Fruit fly (Drosophila melanogaster) whole organism, embryonic: Measurements from ENCODE around the gene CG11598.
A peak's percentile ranks its signal among the peaks of the same experiment; 100 is the strongest.

ENCODE experiments used
- Antp ChIP-seq: fragments of 200-800 bp; sonication (Bioruptor generic); optimal IDR thresholded peaks from 3 replicates; lab custom pipeline; 2016; ENCODE audit warnings: missing biosample characterization, missing genetic modification characterization
- CG2120 ChIP-seq: fragments of 200-800 bp; sonication (Bioruptor generic); optimal IDR thresholded peaks from 3 replicates; lab custom pipeline; 2016; ENCODE audit warnings: missing biosample characterization, missing genetic modification characterization
- Dref ChIP-seq: fragments of 200-800 bp; sonication (Bioruptor generic); IDR thresholded peaks from 2 replicates; pipeline ENCODE4 v1.3.6; 2022; ENCODE audit warnings: missing biosample characterization, missing genetic modification characterization
- E2f1 ChIP-seq: fragments of 200-800 bp; sonication (Bioruptor generic); IDR thresholded peaks from 2 replicates; pipeline ENCODE4 v1.3.6; 2022; ENCODE audit warnings: missing biosample characterization, missing genetic modification characterization
- Hey ChIP-seq: fragments of 200-800 bp; sonication (Bioruptor generic); optimal IDR thresholded peaks from 3 replicates; lab custom pipeline; 2018; ENCODE audit warnings: missing biosample characterization, mild to moderate bottlenecking, missing genetic modification characterization
- Poxn ChIP-seq: fragments of 200-800 bp; sonication (Bioruptor generic); IDR thresholded peaks from 2 replicates; pipeline ENCODE4 v1.3.6; 2022; ENCODE audit warnings: missing biosample characterization, missing genetic modification characterization
- chn ChIP-seq: fragments of 200-800 bp; sonication (Bioruptor generic); optimal IDR thresholded peaks from 2 replicates; lab custom pipeline; 2016; ENCODE audit warnings: missing biosample characterization, missing genetic modification characterization
- hb ChIP-seq: fragments of 200-800 bp; sonication (Bioruptor generic); IDR thresholded peaks from 3 replicates; pipeline ENCODE4 v1.3.6; 2022; ENCODE audit warnings: missing biosample characterization, missing genetic modification characterization; ENCODE audit not compliant: partially characterized antibody
- lov ChIP-seq, 2 experiments: fragments of 200-800 bp in 1 of 2; fragments of >200 bp in 1 of 2; sonication (Bioruptor generic) in 1 of 2; IDR thresholded peaks in 1 of 2; optimal IDR thresholded peaks in 1 of 2; 2 replicates in 1 of 2; 3 replicates in 1 of 2; pipeline versions ENCODE4 v1.3.6 to Lab custom; 2017 to 2022; ENCODE audit warnings: missing biosample characterization in 1 of 2, missing genetic modification characterization in 1 of 2
- odd ChIP-seq: fragments of 200-800 bp; sonication (Bioruptor generic); optimal IDR thresholded peaks from 2 replicates; lab custom pipeline; 2017; ENCODE audit warnings: missing biosample characterization, mild to moderate bottlenecking, missing genetic modification characterization
- psq ChIP-seq: fragments of 200-800 bp; sonication (Bioruptor generic); optimal IDR thresholded peaks from 2 replicates; lab custom pipeline; 2017; ENCODE audit warnings: missing biosample characterization, missing genetic modification characterization
- sc ChIP-seq, 3 experiments: fragments of >200 bp in 2 of 3; fragments of 200-800 bp in 1 of 3; sonication (Bioruptor generic) in 1 of 3; optimal IDR thresholded peaks; 2 replicates in 2 of 3; 3 replicates in 1 of 3; lab custom pipeline; 2017; ENCODE audit warnings: mild to moderate bottlenecking in 1 of 3, missing biosample characterization in 1 of 3, missing genetic modification characterization in 1 of 3, missing genetic modification reagents in 1 of 3
- shn ChIP-seq: fragments of 200-800 bp; sonication (Bioruptor generic); optimal IDR thresholded peaks from 3 replicates; lab custom pipeline; 2016; ENCODE audit warnings: missing biosample characterization, missing genetic modification characterization
- vvl ChIP-seq: fragments of 200-800 bp; sonication (Bioruptor generic); IDR thresholded peaks from 2 replicates; pipeline ENCODE4 v1.3.6; 2022; ENCODE audit warnings: missing biosample characterization, missing genetic modification characterization

DNA sequence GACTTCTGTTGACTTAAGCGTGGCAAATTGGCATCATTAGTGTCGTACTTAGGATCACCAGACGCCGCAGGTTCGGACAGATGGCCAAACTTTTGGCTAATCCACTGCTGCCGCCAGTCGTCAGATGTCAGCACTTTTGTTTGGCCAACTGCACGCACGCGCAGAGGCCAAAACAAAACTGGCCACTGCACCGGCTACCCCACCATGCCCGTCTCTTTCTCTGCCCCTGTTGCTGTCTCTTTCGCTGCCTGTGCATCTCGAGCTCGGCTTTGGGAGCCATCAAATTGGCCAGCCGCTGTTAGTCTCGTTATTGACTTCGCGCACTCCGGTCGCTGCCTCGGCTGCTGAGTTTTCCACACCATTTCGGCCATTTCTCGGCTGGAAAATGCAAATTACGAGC is 27.8 kb downstream of the CG11598 start, which contains the start of gene CG14395:
- no peak for TF ChIP-seq sc (optimal IDR thresholded peaks at IDR 0.05; lab: Kevin White, UChicago)
- TF ChIP-seq sc (GFP tag; optimal IDR thresholded peaks at IDR 0.05; lab: Kevin White, UChicago), result no peak
- TF ChIP-seq Antp (GFP tag; lab: Kevin White, UChicago), result no peak
- TF ChIP-seq Dref (GFP tag; lab: Robert Waterston, UW), result no peak
- no peak for TF ChIP-seq E2f1 (GFP tag; lab: Robert Waterston, UW)
- TF ChIP-seq hb (GFP tag; lab: Robert Waterston, UW), result no peak
- TF ChIP-seq odd, result no peak
- TF ChIP-seq chn (GFP tag; lab: Kevin White, UChicago), result no peak
- no peak for TF ChIP-seq Poxn (GFP tag; lab: Robert Waterston, UW)
- no peak for TF ChIP-seq shn (GFP tag; lab: Kevin White, UChicago)
- TF ChIP-seq lov (optimal IDR thresholded peaks at IDR 0.05; lab: Kevin White, UChicago), result no peak
- TF ChIP-seq lov (GFP tag; IDR thresholded peaks at IDR 0.05; lab: Robert Waterston, UW), result no peak
- no peak for TF ChIP-seq psq
- TF ChIP-seq CG2120 (GFP tag; lab: Kevin White, UChicago), result no peak
- TF ChIP-seq Hey (tag; lab: Kevin White, UChicago), result no peak
- TF ChIP-seq vvl (GFP tag; lab: Robert Waterston, UW), result 0 out of 2 replicates have a peak, but pooled peaks have one; percentile 27
